Fruit fly (Drosophila melanogaster) Kc167 (cell line): Measurements from ENCODE around the gene CG4360.

ENCODE experiments used
- Myc ChIP-seq: fragments of >200 bp; optimal IDR thresholded peaks from 2 replicates; lab custom pipeline; 2017; ENCODE audit warnings: missing external identifiers
- Sin3A ChIP-seq: fragments of >200 bp; optimal IDR thresholded peaks from 2 replicates; lab custom pipeline; 2018; ENCODE audit warnings: missing external identifiers
- h ChIP-seq: fragments of >200 bp; optimal IDR thresholded peaks from 3 replicates; lab custom pipeline; 2018; ENCODE audit warnings: missing external identifiers
- insv ChIP-seq: fragments of >200 bp; optimal IDR thresholded peaks from 3 replicates; lab custom pipeline; 2018; ENCODE audit warnings: missing external identifiers
- psq ChIP-seq: fragments of >200 bp; optimal IDR thresholded peaks from 2 replicates; lab custom pipeline; 2017; ENCODE audit warnings: missing external identifiers
- ttk ChIP-seq: sonication (Bioruptor generic); optimal IDR thresholded peaks from 2 replicates; lab custom pipeline; 2017; ENCODE audit warnings: missing external identifiers

CG4360 gene

DNA sequence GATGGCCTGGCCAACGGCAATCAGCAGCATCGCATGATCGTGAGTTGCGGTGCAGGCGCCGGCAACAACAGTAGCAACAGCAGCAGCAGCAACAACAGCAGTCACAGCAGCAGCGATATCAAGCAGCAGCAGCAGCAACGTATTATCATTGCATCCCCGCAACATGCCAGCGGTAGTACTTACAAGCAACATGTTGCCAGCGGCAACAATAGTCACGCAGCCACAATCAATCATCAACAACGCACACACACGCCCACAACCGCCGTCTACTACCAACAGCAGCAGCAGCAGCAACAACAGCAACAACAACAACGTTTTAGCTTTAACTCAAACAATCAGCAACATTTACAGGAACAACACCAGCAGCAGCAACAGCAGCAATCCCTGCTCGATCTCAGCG lies 39.2 kb downstream of the CG4360 start:
- TF ChIP-seq Sin3A (lab: Kevin White, UChicago) (no peak), insv (lab: Kevin White, UChicago) (no peak), h (no peak), psq (lab: Kevin White, UChicago) (no peak), ttk (lab: Kevin White, UChicago) (no peak), Myc (lab: Kevin White, UChicago) (no peak)

DNA sequence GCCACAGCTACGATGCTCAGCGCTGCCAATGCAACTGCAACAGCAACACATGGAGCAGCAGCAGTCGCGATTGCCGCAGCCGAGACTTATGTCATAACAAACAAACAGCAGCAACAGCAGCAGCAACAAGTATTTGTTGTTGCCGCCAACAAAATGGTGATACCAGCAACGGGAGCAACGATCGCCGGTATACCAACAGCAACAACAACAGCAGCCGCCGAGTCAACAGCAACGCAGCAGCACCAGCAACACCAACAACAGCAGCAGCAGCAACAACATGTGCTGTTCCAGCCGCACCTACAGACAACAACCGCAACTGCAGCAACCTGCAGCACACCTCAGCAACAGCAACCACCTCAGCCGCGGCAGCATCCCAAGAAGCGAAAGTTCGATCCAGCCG lies 39.7 kb downstream of the CG4360 start:
- TF ChIP-seq insv (lab: Kevin White, UChicago) (no peak), psq (lab: Kevin White, UChicago) (no peak), h (no peak), Sin3A (lab: Kevin White, UChicago) (no peak), Myc (lab: Kevin White, UChicago) (no peak), ttk (lab: Kevin White, UChicago) (no peak)

DNA sequence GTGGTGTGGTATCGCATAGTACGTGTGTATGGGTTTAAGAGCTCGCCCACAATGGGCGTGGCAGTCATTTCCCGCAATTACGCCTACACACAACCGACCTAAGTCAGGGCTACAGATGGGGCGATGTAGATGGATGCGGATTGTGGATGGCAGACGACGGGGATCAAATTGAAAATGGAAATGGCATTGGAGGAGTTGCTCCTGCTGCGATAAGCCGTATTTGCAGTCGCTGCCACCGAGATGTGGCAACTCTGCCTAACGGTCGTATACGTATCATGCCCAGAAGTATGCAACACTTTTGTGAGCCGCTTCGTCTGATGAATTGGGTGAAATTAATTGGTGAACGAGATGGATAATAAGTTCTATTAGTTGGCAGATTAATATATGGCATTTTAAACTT lies 41.0 kb downstream of the CG4360 start:
- TF ChIP-seq h (no peak), insv (lab: Kevin White, UChicago) (no peak), psq (lab: Kevin White, UChicago) (no peak), ttk (lab: Kevin White, UChicago) (no peak), Myc (lab: Kevin White, UChicago) (no peak), Sin3A (lab: Kevin White, UChicago) (no peak)

- TF ChIP-seq Myc (lab: Kevin White, UChicago): no peak
- TF ChIP-seq h: no peak
- TF ChIP-seq ttk (lab: Kevin White, UChicago): no peak
- TF ChIP-seq psq (lab: Kevin White, UChicago): no peak
- TF ChIP-seq Sin3A (lab: Kevin White, UChicago): no peak
- TF ChIP-seq insv (lab: Kevin White, UChicago): no peak
Observed at dm6 chr3R:20285678-20286449, 41.9 kb downstream of the CG4360 start.

- TF ChIP-seq Myc (lab: Kevin White, UChicago): no peak
- TF ChIP-seq Sin3A (lab: Kevin White, UChicago): no peak
- TF ChIP-seq psq (lab: Kevin White, UChicago): no peak
- TF ChIP-seq insv (lab: Kevin White, UChicago): no peak
- no peak for TF ChIP-seq ttk (lab: Kevin White, UChicago)
- no peak for TF ChIP-seq h
Observed at dm6 chr3R:20284140-20284911, 43.5 kb downstream of the CG4360 start.

DNA sequence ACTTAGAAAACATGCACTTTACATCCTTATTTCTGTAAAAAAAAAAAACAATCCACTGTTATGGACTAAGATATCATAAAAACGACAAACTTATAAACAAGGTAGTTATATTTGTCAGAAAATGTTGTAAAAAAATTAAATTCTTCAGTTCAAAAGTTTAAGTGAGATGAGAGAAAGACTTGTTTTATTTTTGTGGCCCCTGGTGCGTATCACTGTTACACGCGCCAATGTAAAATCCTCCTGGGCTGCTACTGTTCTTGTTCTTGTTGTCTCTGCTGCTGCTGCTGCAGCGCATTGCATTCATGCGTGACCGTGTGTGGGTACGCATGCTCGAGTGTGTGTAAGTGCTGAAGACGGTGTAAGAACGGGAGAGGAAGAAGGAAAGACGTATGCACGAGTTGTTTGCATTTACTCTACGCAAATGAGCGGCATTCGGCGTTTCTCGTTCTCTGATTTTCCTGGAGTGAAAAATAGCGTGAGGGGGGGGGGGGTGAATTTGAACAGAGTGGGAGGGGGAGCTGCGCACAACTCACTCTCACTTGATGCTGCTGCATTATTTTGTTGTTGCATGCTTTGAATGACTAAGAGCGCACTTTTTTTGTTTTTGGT lies 44.2 kb downstream of the CG4360 start:
- TF ChIP-seq psq (lab: Kevin White, UChicago): no peak
- TF ChIP-seq h: no peak
- no peak for TF ChIP-seq Myc (lab: Kevin White, UChicago)
- no peak for TF ChIP-seq insv (lab: Kevin White, UChicago)
- TF ChIP-seq ttk (lab: Kevin White, UChicago): no peak
- no peak for TF ChIP-seq Sin3A (lab: Kevin White, UChicago)

DNA sequence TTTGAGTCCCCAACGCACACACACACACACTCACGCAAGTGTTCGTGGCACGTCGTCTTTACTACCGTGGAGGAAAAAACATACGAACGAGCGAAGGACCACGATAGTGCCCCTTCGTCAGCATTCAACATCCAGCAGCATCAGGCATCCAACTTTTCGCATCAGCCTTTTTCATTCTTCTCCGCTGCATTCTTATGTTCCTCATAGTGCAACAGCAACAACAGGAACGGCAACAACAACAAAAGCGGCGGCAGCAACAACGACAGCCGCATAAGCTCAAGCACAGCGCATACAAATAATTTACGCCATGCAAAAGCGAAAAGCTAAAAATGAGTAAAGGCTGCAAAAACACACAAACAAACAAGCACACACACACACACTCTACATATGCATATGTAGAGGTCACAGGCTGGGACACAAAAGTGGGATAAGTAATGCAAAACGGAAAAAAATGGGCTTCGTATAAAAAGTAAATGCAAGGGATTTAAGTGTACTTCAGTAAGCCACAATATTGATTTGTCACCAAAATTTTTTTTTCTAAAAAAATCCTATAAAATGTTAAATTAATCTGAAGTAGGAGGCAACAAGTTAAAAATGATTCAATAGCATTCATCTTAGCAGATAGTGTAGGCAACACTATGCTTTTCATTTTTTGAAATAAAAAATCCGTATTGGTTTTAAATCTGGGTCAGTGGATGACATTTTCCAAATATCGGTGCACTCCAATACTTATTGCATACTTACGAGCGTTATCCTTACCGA lies 44.9 kb downstream of the CG4360 start:
- no peak for TF ChIP-seq psq (lab: Kevin White, UChicago)
- TF ChIP-seq Myc (lab: Kevin White, UChicago): no peak
- no peak for TF ChIP-seq Sin3A (lab: Kevin White, UChicago)
- no peak for TF ChIP-seq insv (lab: Kevin White, UChicago)
- TF ChIP-seq h: no peak
- no peak for TF ChIP-seq ttk (lab: Kevin White, UChicago)

DNA sequence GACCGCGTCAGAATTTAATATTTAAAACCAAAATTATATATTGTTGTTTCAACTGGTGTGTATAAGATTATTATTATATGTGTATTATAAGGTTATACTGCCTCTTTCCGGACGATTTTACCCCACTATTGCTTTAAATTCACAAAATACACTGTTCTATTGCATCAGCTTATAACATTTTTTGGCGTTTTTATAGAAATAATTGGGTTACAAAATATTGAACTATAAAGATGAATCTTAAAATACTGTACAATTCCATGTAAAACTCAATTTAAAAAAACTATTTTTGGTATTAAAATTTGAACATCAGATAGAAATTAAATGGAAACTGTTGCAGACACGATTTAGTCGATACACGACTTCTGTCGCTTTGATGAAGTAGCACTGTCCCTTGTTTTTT lies 45.7 kb downstream of the CG4360 start:
- TF ChIP-seq Myc (lab: Kevin White, UChicago): no peak
- TF ChIP-seq h: no peak
- TF ChIP-seq psq (lab: Kevin White, UChicago): no peak
- no peak for TF ChIP-seq ttk (lab: Kevin White, UChicago)
- TF ChIP-seq insv (lab: Kevin White, UChicago): no peak
- TF ChIP-seq Sin3A (lab: Kevin White, UChicago): no peak

- no peak for TF ChIP-seq Sin3A (lab: Kevin White, UChicago)
- TF ChIP-seq psq (lab: Kevin White, UChicago): no peak
- TF ChIP-seq ttk (lab: Kevin White, UChicago): no peak
- no peak for TF ChIP-seq h
- TF ChIP-seq Myc (lab: Kevin White, UChicago): no peak
- TF ChIP-seq insv (lab: Kevin White, UChicago): no peak
Observed at dm6 chr3R:20280518-20280981, 47.3 kb downstream of the CG4360 start.

DNA sequence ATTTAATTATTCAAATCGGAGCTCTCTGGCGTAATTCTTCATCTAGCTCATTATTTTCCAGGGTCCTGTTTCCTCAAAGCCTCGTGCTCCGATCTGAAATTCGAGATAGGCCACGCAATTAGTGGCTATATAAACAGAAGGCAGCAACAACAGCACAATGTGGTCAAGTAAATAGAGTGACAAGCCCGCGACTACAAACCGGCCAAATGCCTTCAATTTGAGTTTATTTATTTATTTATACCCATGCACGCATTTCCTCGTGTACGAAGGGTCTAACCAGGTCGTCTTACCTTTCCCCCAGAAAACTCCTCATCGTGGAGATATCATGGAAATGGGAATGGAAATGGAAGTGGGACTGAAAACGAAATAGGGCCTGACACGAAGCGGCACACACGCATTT lies 51.0 kb downstream of the CG4360 start:
- TF ChIP-seq Myc (lab: Kevin White, UChicago) (no peak), ttk (lab: Kevin White, UChicago) (no peak)

dm6 chr3R:20276012-20276411 lies 51.8 kb downstream of the CG4360 start:
- TF ChIP-seq insv (lab: Kevin White, UChicago): no peak
- TF ChIP-seq Myc (lab: Kevin White, UChicago): no peak
- no peak for TF ChIP-seq ttk (lab: Kevin White, UChicago)
- no peak for TF ChIP-seq Sin3A (lab: Kevin White, UChicago)
- TF ChIP-seq h: no peak
- TF ChIP-seq psq (lab: Kevin White, UChicago): no peak
